Worm (Caenorhabditis elegans) whole organism, L4 larva: ENCODE data around the gene F44E5.5.

ENCODE experiments used
- F44E2.7 ChIP-seq: fragments of 200-800 bp; sonication (Bioruptor generic); IDR thresholded peaks from 2 replicates; pipeline ENCODE4 v2.1.2; 2022; ENCODE audit warnings: missing genetic modification characterization, missing compliant biosample characterization
- F49E8.2 ChIP-seq: sonication (generic microtip); optimal IDR thresholded peaks from 2 replicates; lab custom pipeline; 2016; ENCODE audit warnings: missing compliant biosample characterization, mild to moderate bottlenecking, missing genetic modification characterization, borderline replicate concordance
- T26A8.4 ChIP-seq: fragments of 200-800 bp; sonication (Bioruptor generic); IDR thresholded peaks from 2 replicates; pipeline ENCODE4 v1.3.6; 2022; ENCODE audit warnings: missing genetic modification characterization, missing compliant biosample characterization
- Y105C5A.15 ChIP-seq: fragments of 200-800 bp; sonication (Bioruptor generic); IDR thresholded peaks from 2 replicates; pipeline ENCODE4 v1.3.6; 2022; ENCODE audit warnings: missing genetic modification characterization, missing compliant biosample characterization
- aly-2 ChIP-seq: sonication (generic microtip); optimal IDR thresholded peaks from 2 replicates; lab custom pipeline; 2018; ENCODE audit warnings: missing biosample characterization, missing genetic modification characterization
- attf-4 ChIP-seq: sonication (generic microtip); optimal IDR thresholded peaks from 3 replicates; lab custom pipeline; 2017; ENCODE audit warnings: missing biosample characterization, missing genetic modification characterization
- ceh-32 ChIP-seq: sonication (generic microtip); optimal IDR thresholded peaks from 2 replicates; lab custom pipeline; 2016; ENCODE audit warnings: mild to moderate bottlenecking, missing genetic modification characterization, missing compliant biosample characterization; ENCODE audit not compliant: poor library complexity
- ceh-44 ChIP-seq: fragments of 200-800 bp; sonication (Bioruptor generic); IDR thresholded peaks from 2 replicates; pipeline ENCODE4 v1.3.6; 2022; ENCODE audit warnings: missing genetic modification reagents, missing genetic modification characterization, missing compliant biosample characterization
- ces-1 ChIP-seq: fragments of 150-350 bp; sonication (generic microtip); optimal IDR thresholded peaks from 4 replicates; lab custom pipeline; 2014; ENCODE audit warnings: missing biosample characterization, missing genetic modification reagents, missing genetic modification characterization
- cey-2 ChIP-seq: sonication (generic microtip); optimal IDR thresholded peaks from 3 replicates; lab custom pipeline; 2017; ENCODE audit warnings: missing genetic modification characterization, mild to moderate bottlenecking, missing compliant biosample characterization, antibody characterized with exemption, borderline replicate concordance; ENCODE audit not compliant: insufficient read depth
- daf-16 ChIP-seq, 3 experiments: sonication (generic microtip); optimal IDR thresholded peaks; 2 replicates each; lab custom pipeline; 2016 to 2017; ENCODE audit warnings: missing genetic modification characterization in 3 of 3, missing genetic modification reagents in 3 of 3, mild to moderate bottlenecking in 2 of 3, missing compliant biosample characterization in 2 of 3, missing biosample characterization in 1 of 3, moderate library complexity in 1 of 3
- daf-19 ChIP-seq: fragments of 200-800 bp; sonication (Bioruptor generic); conservative IDR thresholded peaks from 2 replicates; pipeline ENCODE4 v1.3.6; 2022; ENCODE audit warnings: missing genetic modification characterization, missing compliant biosample characterization
- dmd-6 ChIP-seq: fragments of 200-800 bp; sonication (Bioruptor generic); IDR thresholded peaks from 2 replicates; pipeline ENCODE4 v1.3.6; 2022; ENCODE audit warnings: missing genetic modification reagents, missing genetic modification characterization, missing compliant biosample characterization
- dmd-9 ChIP-seq: fragments of 200-800 bp; sonication (Bioruptor generic); IDR thresholded peaks from 2 replicates; pipeline ENCODE4 v1.3.6; 2022; ENCODE audit warnings: missing genetic modification reagents, missing genetic modification characterization, missing compliant biosample characterization
- dve-1 ChIP-seq: sonication (generic microtip); optimal IDR thresholded peaks from 2 replicates; lab custom pipeline; 2017; ENCODE audit warnings: antibody characterized with exemption, mild to moderate bottlenecking, missing genetic modification characterization, missing compliant biosample characterization; ENCODE audit not compliant: insufficient read depth
- egl-27 ChIP-seq: sonication (generic microtip); optimal IDR thresholded peaks from 3 replicates; lab custom pipeline; 2017; ENCODE audit warnings: missing biosample characterization, missing genetic modification reagents, missing genetic modification characterization
- fkh-10 ChIP-seq: fragments of 150-350 bp; optimal IDR thresholded peaks from 2 replicates; lab custom pipeline; 2014; ENCODE audit warnings: missing biosample characterization, missing genetic modification reagents, missing genetic modification characterization
- gei-8 ChIP-seq: fragments of 200-800 bp; sonication (Bioruptor generic); optimal IDR thresholded peaks from 2 replicates; lab custom pipeline; 2018; ENCODE audit warnings: mild to moderate bottlenecking, missing genetic modification characterization, missing compliant biosample characterization
- hif-1 ChIP-seq, 2 experiments: sonication (generic microtip); optimal IDR thresholded peaks; 2 replicates each; lab custom pipeline; 2016 to 2017; ENCODE audit warnings: missing compliant biosample characterization in 2 of 2, missing genetic modification characterization in 2 of 2, missing genetic modification reagents in 2 of 2, missing genotype in 2 of 2, mild to moderate bottlenecking in 1 of 2
- hlh-11 ChIP-seq: fragments of 200-800 bp; sonication (Bioruptor generic); optimal IDR thresholded peaks from 2 replicates; lab custom pipeline; 2018; ENCODE audit warnings: mild to moderate bottlenecking, missing genetic modification characterization, missing compliant biosample characterization
- hlh-30 ChIP-seq: sonication (generic microtip); optimal IDR thresholded peaks from 2 replicates; lab custom pipeline; 2017; ENCODE audit warnings: antibody characterized with exemption, mild to moderate bottlenecking, missing genetic modification characterization, missing compliant biosample characterization; ENCODE audit not compliant: insufficient read depth
- lim-7 ChIP-seq: fragments of 200-800 bp; sonication (Bioruptor generic); IDR thresholded peaks from 2 replicates; pipeline ENCODE4 v1.3.6; 2022; ENCODE audit warnings: missing genetic modification characterization, missing compliant biosample characterization
- lin-13 ChIP-seq: fragments of 150-350 bp; optimal IDR thresholded peaks from 2 replicates; lab custom pipeline; 2014; ENCODE audit warnings: missing biosample characterization, missing genetic modification reagents, missing genetic modification characterization
- lin-15B ChIP-seq: fragments of 150-350 bp; sonication (generic microtip); optimal IDR thresholded peaks from 3 replicates; lab custom pipeline; 2014; ENCODE audit warnings: missing biosample characterization, missing genetic modification characterization
- lin-38 ChIP-seq: fragments of 200-800 bp; sonication (Bioruptor generic); IDR thresholded peaks from 2 replicates; pipeline ENCODE4 v1.3.6; 2022; ENCODE audit warnings: missing genetic modification reagents, missing genetic modification characterization, missing compliant biosample characterization
- lir-3 ChIP-seq: sonication (generic microtip); optimal IDR thresholded peaks from 2 replicates; lab custom pipeline; 2016; ENCODE audit warnings: mild to moderate bottlenecking, missing genetic modification characterization, missing compliant biosample characterization
- madf-5 ChIP-seq, 2 experiments: fragments of 200-800 bp; sonication (Bioruptor generic); IDR thresholded peaks; 2 replicates each; pipeline ENCODE4 v1.3.6; 2022; ENCODE audit warnings: missing compliant biosample characterization in 2 of 2, missing genetic modification characterization in 2 of 2
- madf-9 ChIP-seq: fragments of 200-800 bp; sonication (Bioruptor generic); conservative IDR thresholded peaks from 2 replicates; pipeline ENCODE4 v1.3.6; 2022; ENCODE audit warnings: missing genetic modification reagents, missing genetic modification characterization, missing compliant biosample characterization
- mep-1 ChIP-seq: fragments of 150-350 bp; sonication (generic microtip); optimal IDR thresholded peaks from 3 replicates; lab custom pipeline; 2014; ENCODE audit warnings: missing biosample characterization, missing genetic modification characterization
- mxl-3 ChIP-seq: fragments of 200-800 bp; sonication (Bioruptor generic); optimal IDR thresholded peaks from 2 replicates; lab custom pipeline; 2018; ENCODE audit warnings: mild to moderate bottlenecking, missing genetic modification characterization, missing compliant biosample characterization
- nhr-111 ChIP-seq: fragments of 200-800 bp; sonication (Bioruptor generic); optimal IDR thresholded peaks from 2 replicates; lab custom pipeline; 2018; ENCODE audit warnings: mild to moderate bottlenecking, missing genetic modification characterization, missing compliant biosample characterization
- nhr-28 ChIP-seq: fragments of 150-350 bp; optimal IDR thresholded peaks from 2 replicates; lab custom pipeline; 2014; ENCODE audit warnings: missing biosample characterization, missing genetic modification characterization
- nhr-6 ChIP-seq: fragments of 150-350 bp; optimal IDR thresholded peaks from 2 replicates; lab custom pipeline; 2014; ENCODE audit warnings: missing biosample characterization, missing genetic modification characterization
- pha-4 ChIP-seq, 2 experiments: fragments of 150-350 bp in 1 of 2; fragments of 200-800 bp in 1 of 2; sonication (Bioruptor generic) in 1 of 2; IDR thresholded peaks in 1 of 2; optimal IDR thresholded peaks in 1 of 2; 2 replicates each; pipeline versions ENCODE4 v1.3.6 to Lab custom; 2014 to 2022; ENCODE audit warnings: missing genetic modification characterization in 2 of 2, missing genetic modification reagents in 2 of 2, missing biosample characterization in 1 of 2, missing compliant biosample characterization in 1 of 2
- pqm-1 ChIP-seq: sonication (generic microtip); optimal IDR thresholded peaks from 2 replicates; lab custom pipeline; 2017; ENCODE audit warnings: missing biosample characterization, missing genetic modification characterization
- rbr-2 ChIP-seq: sonication (generic microtip); optimal IDR thresholded peaks from 2 replicates; lab custom pipeline; 2016; ENCODE audit warnings: missing genotype, missing genetic modification characterization, missing compliant biosample characterization
- saeg-2 ChIP-seq: fragments of 200-800 bp; sonication (Bioruptor generic); IDR thresholded peaks from 2 replicates; pipeline ENCODE4 v1.3.6; 2022; ENCODE audit warnings: missing genetic modification reagents, missing genetic modification characterization, missing compliant biosample characterization
- sdz-12 ChIP-seq: fragments of 200-800 bp; sonication (Bioruptor generic); optimal IDR thresholded peaks from 2 replicates; lab custom pipeline; 2018; ENCODE audit warnings: mild to moderate bottlenecking, missing genetic modification characterization, missing compliant biosample characterization
- set-16 ChIP-seq: fragments of 200-800 bp; sonication (Bioruptor generic); IDR thresholded peaks from 2 replicates; pipeline ENCODE4 v1.3.6; 2022; ENCODE audit warnings: missing genetic modification reagents, missing genetic modification characterization, missing compliant biosample characterization
- skn-1 ChIP-seq: fragments of 150-350 bp; optimal IDR thresholded peaks from 2 replicates; lab custom pipeline; 2014; ENCODE audit warnings: missing biosample characterization, missing genetic modification characterization
- spr-3 ChIP-seq: fragments of 200-800 bp; sonication (Bioruptor generic); optimal IDR thresholded peaks from 2 replicates; lab custom pipeline; 2018; ENCODE audit warnings: mild to moderate bottlenecking, missing genetic modification characterization, missing compliant biosample characterization
- tag-97 ChIP-seq: fragments of 200-800 bp; sonication (Bioruptor generic); IDR thresholded peaks from 2 replicates; pipeline ENCODE4 v1.3.6; 2022; ENCODE audit warnings: missing genetic modification characterization, missing compliant biosample characterization
- unc-39 ChIP-seq: sonication (generic microtip); optimal IDR thresholded peaks from 2 replicates; lab custom pipeline; 2017; ENCODE audit warnings: missing biosample characterization, missing genetic modification characterization
- unc-62 ChIP-seq, 3 experiments: fragments of 150-350 bp in 1 of 3; sonication (generic microtip); optimal IDR thresholded peaks in 2 of 3; peaks in 1 of 3; 1 replicate in 1 of 3; 2 replicates in 2 of 3; lab custom pipeline; 2014 to 2017; ENCODE audit warnings: missing biosample characterization in 3 of 3, missing genetic modification characterization in 3 of 3, missing genetic modification reagents in 3 of 3, missing genotype in 1 of 3
- vab-7 ChIP-seq: fragments of 200-800 bp; sonication (Bioruptor generic); IDR thresholded peaks from 2 replicates; pipeline ENCODE4 v1.3.6; 2022; ENCODE audit warnings: missing genetic modification reagents, missing genetic modification characterization, missing compliant biosample characterization
- zip-11 ChIP-seq: fragments of 200-800 bp; sonication (Bioruptor generic); IDR thresholded peaks from 2 replicates; pipeline ENCODE4 v1.3.6; 2022; ENCODE audit warnings: missing genetic modification characterization, missing compliant biosample characterization
- ztf-11 ChIP-seq: fragments of 150-350 bp; optimal IDR thresholded peaks from 2 replicates; lab custom pipeline; 2014; ENCODE audit warnings: missing biosample characterization, missing genetic modification characterization
- ztf-7 ChIP-seq: fragments of 150-350 bp; optimal IDR thresholded peaks from 2 replicates; lab custom pipeline; 2014; ENCODE audit warnings: missing biosample characterization, missing genetic modification characterization

The F44E5.5 gene

ce11 chrII:11749490-11750172 is 9.8 kb upstream of the F44E5.5 start (continued):
- TF ChIP-seq dmd-9 (GFP tag; lab: Robert Waterston, UW) (no peak), daf-16 (GFP tag; optimal IDR thresholded peaks at IDR 0.05; lab: Kevin White, UChicago) (peak in 1 of 2 experiments; percentile 76), daf-16 (tag; optimal IDR thresholded peaks at IDR 0.05; lab: Kevin White, UChicago) (peak; percentile 58), daf-19 (GFP tag; lab: Robert Waterston, UW) (no peak), sdz-12 (GFP tag; lab: Kevin White, UChicago) (no peak), pqm-1 (tag; lab: Kevin White, UChicago) (peak; percentile 10), dmd-6 (GFP tag; lab: Robert Waterston, UW) (peak; percentile 62), ces-1 (GFP tag; lab: Kevin White, UChicago) (no peak), nhr-6 (peak; percentile 68), ceh-32 (tag; lab: Kevin White, UChicago) (peak; percentile 51), spr-3 (GFP tag; lab: Kevin White, UChicago) (peak; percentile 79), F44E2.7 (GFP tag; lab: Robert Waterston, UW) (no peak), cey-2 (tag; lab: Kevin White, UChicago) (no peak), madf-9 (peak; percentile 73; the same call in 1 of the 2 replicates), hlh-11 (tag; lab: Kevin White, UChicago) (peak; percentile 96), dve-1 (peak; percentile 57), lin-38 (GFP tag; lab: Robert Waterston, UW) (peak; percentile 61), lim-7 (no peak), unc-39 (tag; lab: Kevin White, UChicago) (no peak), zip-11 (GFP tag; lab: Robert Waterston, UW) (no peak), T26A8.4 (GFP tag; lab: Robert Waterston, UW) (peak; percentile 71), egl-27 (no peak), ztf-7 (no peak), unc-62 (GFP tag; optimal IDR thresholded peaks at IDR 0.05 in 1 of 2; lab: Kevin White, UChicago) (peak in 1 of 2 experiments; percentile 98), unc-62 (tag; optimal IDR thresholded peaks at IDR 0.05; lab: Kevin White, UChicago) (no peak), tag-97 (no peak), madf-5 (GFP tag; IDR thresholded peaks at IDR 0.05; lab: Robert Waterston, UW) (no peak), F49E8.2 (no peak), rbr-2 (tag; lab: Kevin White, UChicago) (peak; percentile 92), lir-3 (tag; lab: Kevin White, UChicago) (peak; percentile 58), hif-1 (tag; optimal IDR thresholded peaks at IDR 0.05; lab: Kevin White, UChicago) (peak; percentile 20 to 83), attf-4 (tag; lab: Kevin White, UChicago) (peak; percentile 8), vab-7 (GFP tag; lab: Robert Waterston, UW) (no peak), mxl-3 (peak; percentile 79), saeg-2 (GFP tag; lab: Robert Waterston, UW) (peak; percentile 67), nhr-28 (peak; percentile 33), gei-8 (GFP tag; lab: Kevin White, UChicago) (peak; percentile 69), aly-2 (tag; lab: Kevin White, UChicago) (no peak), set-16 (GFP tag; lab: Robert Waterston, UW) (peak; percentile 100), mep-1 (tag; lab: Kevin White, UChicago) (peak; percentile 90), ceh-44 (GFP tag; lab: Robert Waterston, UW) (0 out of 2 replicates have a peak, but pooled peaks have one; percentile 18), nhr-111 (GFP tag; lab: Kevin White, UChicago) (peak; percentile 40), skn-1 (tag; lab: Kevin White, UChicago) (no peak), hlh-30 (tag; lab: Kevin White, UChicago) (peak; percentile 78), pha-4 (GFP tag; IDR thresholded peaks at IDR 0.05; lab: Robert Waterston, UW) (peak; percentile 67), pha-4 (tag; optimal IDR thresholded peaks at IDR 0.05; lab: Kevin White, UChicago) (no peak), lin-15B (tag; lab: Kevin White, UChicago) (peak; percentile 6), ztf-11 (tag; lab: Kevin White, UChicago) (no peak), lin-13 (GFP tag; lab: Kevin White, UChicago) (peak; percentile 51), fkh-10 (GFP tag; lab: Kevin White, UChicago) (peak; percentile 87), Y105C5A.15 (GFP tag; lab: Robert Waterston, UW) (no peak)
